Fruit fly (Drosophila melanogaster) whole organism, adult: ENCODE measurements around the gene Ude.

Experiments
- CG11617 ChIP-seq: fragments of 200-800 bp; sonication (Bioruptor generic); optimal IDR thresholded peaks from 2 replicates; lab custom pipeline; 2017; ENCODE audit warnings: mild to moderate bottlenecking, missing biosample characterization, missing genetic modification reagents, missing genetic modification characterization
- CG12768 ChIP-seq: fragments of 200-800 bp; sonication (Bioruptor generic); optimal IDR thresholded peaks from 2 replicates; lab custom pipeline; 2017; ENCODE audit warnings: missing biosample characterization, missing genetic modification characterization, mild to moderate bottlenecking, moderate library complexity, missing genetic modification reagents
- CG14711 ChIP-seq: fragments of 200-800 bp; sonication (Bioruptor generic); optimal IDR thresholded peaks from 2 replicates; lab custom pipeline; 2018; ENCODE audit warnings: missing biosample characterization, mild to moderate bottlenecking, missing genetic modification characterization, moderate library complexity
- CG1620 ChIP-seq: fragments of 200-800 bp; sonication (Bioruptor generic); optimal IDR thresholded peaks from 2 replicates; lab custom pipeline; 2016; ENCODE audit warnings: missing biosample characterization, missing genetic modification characterization
- CG33017 ChIP-seq: fragments of 200-800 bp; sonication (Bioruptor generic); optimal IDR thresholded peaks from 2 replicates; lab custom pipeline; 2018; ENCODE audit warnings: missing biosample characterization, mild to moderate bottlenecking, missing genetic modification characterization, moderate library complexity
- CG5204 ChIP-seq: fragments of 200-800 bp; sonication (Bioruptor generic); optimal IDR thresholded peaks from 2 replicates; lab custom pipeline; 2016; ENCODE audit warnings: missing biosample characterization, missing genetic modification characterization
- CG7045 ChIP-seq: fragments of 200-800 bp; sonication (Bioruptor generic); optimal IDR thresholded peaks from 2 replicates; lab custom pipeline; 2017; ENCODE audit warnings: missing biosample characterization, mild to moderate bottlenecking, missing genetic modification characterization
- CG7101 ChIP-seq: fragments of 200-800 bp; sonication (Bioruptor generic); optimal IDR thresholded peaks from 2 replicates; lab custom pipeline; 2018; ENCODE audit warnings: missing biosample characterization, mild to moderate bottlenecking, missing genetic modification characterization, moderate library complexity
- Clk ChIP-seq: fragments of 200-800 bp; sonication (Bioruptor generic); optimal IDR thresholded peaks from 2 replicates; lab custom pipeline; 2017; ENCODE audit warnings: missing biosample characterization, missing genetic modification characterization
- Crg-1 ChIP-seq: fragments of 200-800 bp; sonication (Bioruptor generic); optimal IDR thresholded peaks from 2 replicates; lab custom pipeline; 2016; ENCODE audit warnings: missing biosample characterization, missing genetic modification characterization
- Hr96 ChIP-seq: fragments of 200-800 bp; sonication (Bioruptor generic); optimal IDR thresholded peaks from 2 replicates; lab custom pipeline; 2016; ENCODE audit warnings: missing biosample characterization, missing genetic modification characterization
- Mnt ChIP-seq: fragments of 200-800 bp; sonication (Bioruptor generic); optimal IDR thresholded peaks from 2 replicates; lab custom pipeline; 2016; ENCODE audit warnings: missing biosample characterization, mild to moderate bottlenecking, missing genetic modification characterization
- bab1 ChIP-seq: fragments of 200-800 bp; sonication (Bioruptor generic); optimal IDR thresholded peaks from 3 replicates; lab custom pipeline; 2019; ENCODE audit warnings: missing biosample characterization, mild to moderate bottlenecking, missing genetic modification characterization, moderate library complexity
- cic ChIP-seq: fragments of 200-800 bp; sonication (Bioruptor generic); optimal IDR thresholded peaks from 2 replicates; lab custom pipeline; 2017; ENCODE audit warnings: missing biosample characterization, mild to moderate bottlenecking, missing genetic modification characterization, moderate library complexity
- cnc ChIP-seq, 2 experiments: fragments of >200 bp; optimal IDR thresholded peaks; 2 replicates each; lab custom pipeline; 2017
- kay ChIP-seq: fragments of 200-800 bp; sonication (Bioruptor generic); peaks from one replicate; lab custom pipeline; 2016; ENCODE audit warnings: missing biosample characterization, missing genetic modification characterization, borderline replicate concordance
- ovo ChIP-seq: fragments of 200-800 bp; sonication (Bioruptor generic); optimal IDR thresholded peaks from 2 replicates; lab custom pipeline; 2016; ENCODE audit warnings: missing biosample characterization, missing genetic modification characterization
- pad ChIP-seq: fragments of 200-800 bp; sonication (Bioruptor generic); optimal IDR thresholded peaks from 3 replicates; lab custom pipeline; 2017; ENCODE audit warnings: missing biosample characterization, missing genetic modification characterization, mild to moderate bottlenecking, moderate library complexity, missing genetic modification reagents
- tj ChIP-seq: fragments of 200-800 bp; sonication (Bioruptor generic); optimal IDR thresholded peaks from 3 replicates; lab custom pipeline; 2017; ENCODE audit warnings: missing biosample characterization, mild to moderate bottlenecking, missing genetic modification characterization, moderate library complexity
- toe ChIP-seq: fragments of 200-800 bp; sonication (Bioruptor generic); optimal IDR thresholded peaks from 2 replicates; lab custom pipeline; 2016; ENCODE audit warnings: missing biosample characterization, missing genetic modification characterization

Ude gene

dm6 chr3R:24799503-24799902, at the start of gene Ude:
TSS of gene Ude (minus strand) at chr3R:24799668.
- TF ChIP-seq Mnt (GFP tag; lab: Kevin White, UChicago) (peak; percentile 14), CG7101 (tag; lab: Kevin White, UChicago) (no peak)

DNA sequence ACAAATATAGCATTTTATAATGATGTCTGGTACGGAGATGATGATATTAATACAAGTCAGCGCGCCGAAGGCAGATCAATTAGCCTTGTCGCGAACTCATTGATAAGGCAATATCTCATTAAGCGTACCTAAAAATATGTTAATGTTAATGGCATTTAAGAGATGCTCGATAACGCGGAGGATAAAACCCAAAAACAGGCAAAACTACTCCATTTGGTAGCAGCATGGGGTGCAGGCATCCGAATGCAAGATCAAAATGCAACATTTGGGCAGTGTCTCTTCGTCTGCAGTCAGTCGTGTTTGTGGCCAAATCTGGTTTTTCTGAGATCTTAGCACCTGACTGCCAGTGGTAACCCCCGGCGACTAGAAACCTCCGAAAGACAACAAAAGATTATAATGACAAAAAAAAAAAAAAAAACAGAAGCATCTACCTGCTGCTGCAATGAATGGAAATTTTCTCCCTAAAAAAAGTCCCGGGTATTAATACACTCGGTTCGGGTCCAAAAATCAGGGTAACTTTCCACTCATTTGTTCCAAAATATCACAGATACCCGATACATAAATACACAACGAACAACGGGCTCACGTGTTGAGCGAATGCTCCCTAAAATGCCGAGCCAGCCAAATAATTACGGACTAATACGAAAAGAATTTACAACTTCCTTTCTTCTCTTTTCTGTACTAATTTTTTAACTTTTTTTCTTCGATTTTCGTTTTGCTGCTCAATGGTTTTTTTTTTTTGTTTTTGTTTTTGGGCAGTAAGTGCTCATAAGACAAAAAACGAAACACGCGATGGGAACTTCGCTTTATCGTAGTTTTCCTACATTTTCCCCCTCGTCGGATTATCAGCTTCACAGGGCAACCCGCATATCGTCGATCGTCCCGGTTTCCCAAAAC, 46.7 kb upstream of the Ude start:
- no peak for TF ChIP-seq cic (GFP tag; lab: Kevin White, UChicago)
- TF ChIP-seq tj (GFP tag; lab: Kevin White, UChicago) = peak; percentile 84
- no peak for TF ChIP-seq bab1 (GFP tag; lab: Kevin White, UChicago)

dm6 chr3R:24845148-24845547, 45.7 kb upstream of the Ude start:
- no peak for TF ChIP-seq bab1 (GFP tag; lab: Kevin White, UChicago)
- TF ChIP-seq CG7045 (GFP tag; lab: Kevin White, UChicago) = no peak
- TF ChIP-seq Mnt (GFP tag; lab: Kevin White, UChicago) = no peak
- no peak for TF ChIP-seq CG1620 (GFP tag; lab: Kevin White, UChicago)
- no peak for TF ChIP-seq CG11617 (GFP tag; lab: Kevin White, UChicago)

dm6 chr3R:24841635-24842034, 42.2 kb upstream of the Ude start, which contains the start of gene Esp:
TSS of gene Esp (plus strand) at chr3R:24841935.
- no peak for TF ChIP-seq toe
- TF ChIP-seq bab1 (GFP tag; lab: Kevin White, UChicago) = no peak
- TF ChIP-seq CG7101 (tag; lab: Kevin White, UChicago) = no peak
- TF ChIP-seq cic (GFP tag; lab: Kevin White, UChicago) = no peak
- no peak for TF ChIP-seq pad (GFP tag; lab: Kevin White, UChicago)
- no peak for TF ChIP-seq kay (GFP tag; lab: Kevin White, UChicago)
- no peak for TF ChIP-seq tj (GFP tag; lab: Kevin White, UChicago)

DNA sequence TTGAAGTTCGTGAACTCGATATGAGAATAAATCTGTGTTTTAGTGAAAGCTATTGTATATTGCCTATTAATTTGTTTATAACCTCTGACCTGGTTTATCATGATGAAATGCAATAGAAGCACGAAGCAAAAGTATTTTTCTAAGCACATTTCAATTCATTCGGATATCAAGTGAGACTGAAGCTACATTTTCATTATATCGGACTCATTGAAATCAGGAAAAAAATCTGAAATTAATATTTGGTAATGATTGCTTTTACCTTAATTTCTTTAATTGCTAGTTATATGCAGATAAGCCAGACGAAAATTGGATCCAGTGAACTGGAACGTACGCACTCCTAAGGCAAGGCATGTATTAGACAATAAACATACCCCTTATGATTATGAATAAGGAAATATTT, 41.6 kb upstream of the Ude start, which contains the start of gene CG33658:
Gene CG33658 (minus strand): TSS at position 101 of the 400 bp plus-strand sequence.
- TF ChIP-seq cic (GFP tag; lab: Kevin White, UChicago) = no peak
- TF ChIP-seq Crg-1 (GFP tag; lab: Kevin White, UChicago) = no peak
- TF ChIP-seq tj (GFP tag; lab: Kevin White, UChicago) = no peak
- TF ChIP-seq toe = no peak
- no peak for TF ChIP-seq ovo
- no peak for TF ChIP-seq kay (GFP tag; lab: Kevin White, UChicago)
- TF ChIP-seq bab1 (GFP tag; lab: Kevin White, UChicago) = no peak
- TF ChIP-seq Hr96 (GFP tag; lab: Kevin White, UChicago) = no peak
- no peak for TF ChIP-seq CG11617 (GFP tag; lab: Kevin White, UChicago)
- TF ChIP-seq pad (GFP tag; lab: Kevin White, UChicago) = no peak
- TF ChIP-seq CG1620 (GFP tag; lab: Kevin White, UChicago) = no peak
- no peak for TF ChIP-seq cnc (optimal IDR thresholded peaks at IDR 0.05; lab: Kevin White, UChicago)
- no peak for TF ChIP-seq Clk
- TF ChIP-seq CG5204 = no peak
- no peak for TF ChIP-seq CG33017 (tag; lab: Kevin White, UChicago)
- no peak for TF ChIP-seq CG14711 (tag; lab: Kevin White, UChicago)
- no peak for TF ChIP-seq Mnt (GFP tag; lab: Kevin White, UChicago)

DNA sequence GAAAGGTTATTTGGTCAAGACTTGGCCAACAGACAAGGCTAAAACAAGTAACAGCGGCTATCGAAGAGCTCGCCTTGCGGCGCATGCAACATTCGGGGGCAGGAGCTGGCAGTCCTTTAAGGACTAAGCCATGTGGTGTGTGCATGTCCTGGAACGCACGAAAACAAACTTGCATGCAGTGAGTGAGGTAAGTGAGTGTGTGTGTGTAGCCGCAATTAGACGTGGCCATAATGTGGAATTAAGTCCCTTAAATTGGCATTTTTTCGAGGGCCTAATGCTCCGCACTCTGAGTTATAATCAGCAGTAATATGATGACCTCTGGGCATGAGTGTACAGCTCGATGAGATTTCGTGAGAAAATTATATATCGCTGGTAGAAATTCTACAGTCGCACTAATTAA, 34.2 kb upstream of the Ude start, which contains the start of gene sosie:
Gene sosie (plus strand): TSS at position 301 of the 400 bp plus-strand sequence.
- TF ChIP-seq kay (GFP tag; lab: Kevin White, UChicago) (no peak), Clk (no peak), CG5204 (no peak), Mnt (GFP tag; lab: Kevin White, UChicago) (no peak), toe (no peak), CG12768 (GFP tag; lab: Kevin White, UChicago) (no peak), ovo (no peak), pad (GFP tag; lab: Kevin White, UChicago) (no peak)

dm6 chr3R:24829887-24830351, 30.5 kb upstream of the Ude start, which contains the start of the genes Kaz and CG43273:
TSS of gene Kaz (minus strand) at chr3R:24829959.
TSS of gene CG43273 (plus strand) at chr3R:24830301.
- TF ChIP-seq kay (GFP tag; lab: Kevin White, UChicago) (peak; percentile 62), Mnt (GFP tag; lab: Kevin White, UChicago) (peak; percentile 25), CG12768 (GFP tag; lab: Kevin White, UChicago) (no peak), CG5204 (peak; percentile 40), pad (GFP tag; lab: Kevin White, UChicago) (peak; percentile 36), Crg-1 (GFP tag; lab: Kevin White, UChicago) (peak; percentile 14), CG14711 (tag; lab: Kevin White, UChicago) (peak; percentile 67), tj (GFP tag; lab: Kevin White, UChicago) (peak; percentile 35), ovo (peak; percentile 46), bab1 (GFP tag; lab: Kevin White, UChicago) (peak; percentile 76), toe (peak; percentile 71), CG7101 (tag; lab: Kevin White, UChicago) (peak; percentile 67), cnc (optimal IDR thresholded peaks at IDR 0.05; lab: Kevin White, UChicago) (no peak), CG33017 (tag; lab: Kevin White, UChicago) (peak; percentile 37), CG11617 (GFP tag; lab: Kevin White, UChicago) (peak; percentile 54), Hr96 (GFP tag; lab: Kevin White, UChicago) (no peak), CG1620 (GFP tag; lab: Kevin White, UChicago) (peak; percentile 67), cic (GFP tag; lab: Kevin White, UChicago) (no peak), CG7045 (GFP tag; lab: Kevin White, UChicago) (peak; percentile 41), Clk (no peak)
